Fruit fly (Drosophila melanogaster) whole organism, embryonic: Measurements from ENCODE around the gene hkb.

Source experiments
- Awh ChIP-seq: fragments of 200-800 bp; sonication (Bioruptor generic); IDR thresholded peaks from 2 replicates; pipeline ENCODE4, ENCODE4 v1.3.6; 2022; ENCODE audit warnings: missing biosample characterization, missing genetic modification characterization
- B-H1 ChIP-seq: fragments of 200-800 bp; sonication (Bioruptor generic); IDR thresholded peaks from 3 replicates; pipeline ENCODE4 v1.3.6; 2022; ENCODE audit warnings: missing biosample characterization, missing genetic modification characterization
- BtbVII ChIP-seq: fragments of 200-800 bp; sonication (Bioruptor generic); optimal IDR thresholded peaks from 3 replicates; lab custom pipeline; 2017; ENCODE audit warnings: missing biosample characterization, mild to moderate bottlenecking, missing genetic modification characterization
- CG10267 ChIP-seq: fragments of 200-800 bp; sonication (Bioruptor generic); optimal IDR thresholded peaks from 2 replicates; lab custom pipeline; 2018; ENCODE audit warnings: missing biosample characterization, mild to moderate bottlenecking, missing genetic modification characterization, moderate library complexity
- CG12299 ChIP-seq: fragments of 200-800 bp; sonication (Bioruptor generic); optimal IDR thresholded peaks from 2 replicates; lab custom pipeline; 2018; ENCODE audit warnings: missing biosample characterization, mild to moderate bottlenecking, missing genetic modification characterization
- CG16863 ChIP-seq: fragments of 200-800 bp; sonication (Bioruptor generic); optimal IDR thresholded peaks from 3 replicates; lab custom pipeline; 2016; ENCODE audit warnings: missing biosample characterization, missing genetic modification characterization
- CG17612 ChIP-seq: fragments of 200-800 bp; sonication (Bioruptor generic); IDR thresholded peaks from 2 replicates; pipeline ENCODE4 v1.3.6; 2022; ENCODE audit warnings: missing biosample characterization, missing genetic modification characterization
- CG18011 ChIP-seq: fragments of 200-800 bp; sonication (Bioruptor generic); optimal IDR thresholded peaks from 2 replicates; lab custom pipeline; 2017; ENCODE audit warnings: missing biosample characterization, missing genetic modification characterization, mild to moderate bottlenecking, moderate library complexity, missing genotype
- CG1832 ChIP-seq: fragments of 200-800 bp; sonication (Bioruptor generic); optimal IDR thresholded peaks from 2 replicates; lab custom pipeline; 2017; ENCODE audit warnings: missing biosample characterization, mild to moderate bottlenecking, missing genetic modification characterization, inconsistent platforms
- CG2120 ChIP-seq: fragments of 200-800 bp; sonication (Bioruptor generic); optimal IDR thresholded peaks from 3 replicates; lab custom pipeline; 2016; ENCODE audit warnings: missing biosample characterization, missing genetic modification characterization
- CG3281 ChIP-seq: fragments of 200-800 bp; sonication (Bioruptor generic); optimal IDR thresholded peaks from 3 replicates; lab custom pipeline; 2017; ENCODE audit warnings: missing biosample characterization, mild to moderate bottlenecking, missing genetic modification characterization
- CG5180 ChIP-seq: fragments of 200-800 bp; sonication (Bioruptor generic); optimal IDR thresholded peaks from 3 replicates; lab custom pipeline; 2017; ENCODE audit warnings: missing biosample characterization, missing genetic modification characterization, mild to moderate bottlenecking, moderate library complexity, missing genetic modification reagents
- CG6272 ChIP-seq: fragments of 200-800 bp; sonication (Bioruptor generic); IDR thresholded peaks from 2 replicates; pipeline ENCODE4 v1.3.6; 2022; ENCODE audit warnings: missing biosample characterization, missing genetic modification characterization
- CG6813 ChIP-seq: fragments of 200-800 bp; sonication (Bioruptor generic); optimal IDR thresholded peaks from 2 replicates; lab custom pipeline; 2017; ENCODE audit warnings: missing biosample characterization, missing genetic modification characterization, mild to moderate bottlenecking, moderate library complexity, missing genetic modification reagents
- CG9437 ChIP-seq: fragments of 200-800 bp; sonication (Bioruptor generic); optimal IDR thresholded peaks from 2 replicates; lab custom pipeline; 2018; ENCODE audit warnings: missing biosample characterization, mild to moderate bottlenecking, missing genetic modification characterization
- CG9609 ChIP-seq: fragments of 200-800 bp; sonication (Bioruptor generic); optimal IDR thresholded peaks from 3 replicates; lab custom pipeline; 2016; ENCODE audit warnings: missing biosample characterization, missing genetic modification characterization
- CG9876 ChIP-seq: fragments of 200-800 bp; sonication (Bioruptor generic); optimal IDR thresholded peaks from 2 replicates; lab custom pipeline; 2016; ENCODE audit warnings: missing biosample characterization, missing genetic modification characterization
- CkIIα-i1 ChIP-seq: fragments of 200-800 bp; sonication (Bioruptor generic); IDR thresholded peaks from 2 replicates; pipeline ENCODE4 v1.3.6; 2022; ENCODE audit warnings: missing biosample characterization, missing genetic modification characterization
- HmgZ ChIP-seq: fragments of 200-800 bp; sonication (Bioruptor generic); optimal IDR thresholded peaks from 2 replicates; lab custom pipeline; 2018; ENCODE audit warnings: missing biosample characterization, mild to moderate bottlenecking, missing genetic modification characterization
- Hr39 ChIP-seq: fragments of >200 bp; optimal IDR thresholded peaks from 2 replicates; lab custom pipeline; 2017
- NFAT ChIP-seq: fragments of 200-800 bp; sonication (Bioruptor generic); IDR thresholded peaks from 2 replicates; pipeline ENCODE4 v1.3.6; 2022; ENCODE audit warnings: missing biosample characterization, missing genetic modification characterization
- Nf-YC ChIP-seq: fragments of 200-800 bp; optimal IDR thresholded peaks from 3 replicates; lab custom pipeline; 2019; ENCODE audit warnings: missing biosample characterization, mild to moderate bottlenecking, missing genetic modification characterization, moderate library complexity
- Sry-δ ChIP-seq: fragments of 200-800 bp; sonication (Bioruptor generic); optimal IDR thresholded peaks from 2 replicates; lab custom pipeline; 2016; ENCODE audit warnings: missing biosample characterization, missing genetic modification characterization
- Taf1 ChIP-seq: fragments of 200-800 bp; sonication (Bioruptor generic); IDR thresholded peaks from 2 replicates; pipeline ENCODE4 v1.3.6; 2022; ENCODE audit warnings: missing biosample characterization, missing genetic modification characterization
- Xrp1 ChIP-seq: fragments of 200-800 bp; sonication (Bioruptor generic); IDR thresholded peaks from 2 replicates; pipeline ENCODE4 v1.3.6; 2022; ENCODE audit warnings: missing biosample characterization, missing genetic modification characterization
- amos ChIP-seq: fragments of 200-800 bp; sonication (Bioruptor generic); IDR thresholded peaks from 2 replicates; pipeline ENCODE4 v1.3.6; 2022; ENCODE audit warnings: missing biosample characterization, missing genetic modification characterization; ENCODE audit not compliant: partially characterized antibody
- ap ChIP-seq: fragments of 200-800 bp; sonication (Bioruptor generic); IDR thresholded peaks from 2 replicates; pipeline ENCODE4 v1.3.6; 2022; ENCODE audit warnings: missing biosample characterization, missing genetic modification characterization
- ase ChIP-seq: fragments of 200-800 bp; sonication (Bioruptor generic); IDR thresholded peaks from 3 replicates; pipeline ENCODE4 v1.3.6; 2022; ENCODE audit warnings: missing biosample characterization, missing genetic modification characterization
- bab2 ChIP-seq: fragments of 200-800 bp; sonication (Bioruptor generic); optimal IDR thresholded peaks from 2 replicates; lab custom pipeline; 2016; ENCODE audit warnings: missing biosample characterization, missing genetic modification characterization
- chinmo ChIP-seq: fragments of 200-800 bp; sonication (Bioruptor generic); IDR thresholded peaks from 4 replicates; pipeline ENCODE4 v1.3.6; 2022; ENCODE audit warnings: missing biosample characterization, missing genetic modification characterization; ENCODE audit not compliant: partially characterized antibody
- dimm ChIP-seq: fragments of 200-800 bp; sonication (Bioruptor generic); IDR thresholded peaks from 2 replicates; pipeline ENCODE4 v1.3.6; 2022; ENCODE audit warnings: missing biosample characterization, missing genetic modification characterization
- dmrt11E ChIP-seq: fragments of 200-800 bp; sonication (Bioruptor generic); optimal IDR thresholded peaks from 3 replicates; lab custom pipeline; 2018; ENCODE audit warnings: missing biosample characterization, mild to moderate bottlenecking, missing genetic modification characterization, moderate library complexity
- ems ChIP-seq: fragments of 200-800 bp; sonication (Bioruptor generic); optimal IDR thresholded peaks from 3 replicates; lab custom pipeline; 2016; ENCODE audit warnings: missing biosample characterization, missing genetic modification characterization
- grn ChIP-seq: fragments of 200-800 bp; sonication (Bioruptor generic); optimal IDR thresholded peaks from 3 replicates; lab custom pipeline; 2017; ENCODE audit warnings: missing biosample characterization, missing genetic modification characterization
- ham ChIP-seq: fragments of 200-800 bp; sonication (Bioruptor generic); IDR thresholded peaks from 2 replicates; pipeline ENCODE4 v1.3.6; 2022; ENCODE audit warnings: missing biosample characterization, missing genetic modification characterization
- jumu ChIP-seq: fragments of 200-800 bp; sonication (Bioruptor generic); optimal IDR thresholded peaks from 3 replicates; lab custom pipeline; 2016; ENCODE audit warnings: missing biosample characterization, missing genetic modification characterization
- lab ChIP-seq: fragments of 200-800 bp; sonication (Bioruptor generic); optimal IDR thresholded peaks from 3 replicates; lab custom pipeline; 2017; ENCODE audit warnings: missing biosample characterization, missing genetic modification characterization, mild to moderate bottlenecking, moderate library complexity, missing genetic modification reagents
- lbe ChIP-seq: fragments of 200-800 bp; sonication (Bioruptor generic); optimal IDR thresholded peaks from 2 replicates; lab custom pipeline; 2016; ENCODE audit warnings: missing biosample characterization, mild to moderate bottlenecking, missing genetic modification characterization
- lola ChIP-seq, 3 experiments: fragments of >200 bp in 2 of 3; fragments of 200-800 bp in 1 of 3; sonication (Bioruptor generic) in 1 of 3; optimal IDR thresholded peaks; 2 replicates each; lab custom pipeline; 2017 to 2019; ENCODE audit warnings: missing biosample characterization in 3 of 3, missing genetic modification characterization in 3 of 3, mild to moderate bottlenecking in 1 of 3, moderate library complexity in 1 of 3
- nom ChIP-seq: fragments of 200-800 bp; sonication (Bioruptor generic); optimal IDR thresholded peaks from 2 replicates; lab custom pipeline; 2017; ENCODE audit warnings: missing biosample characterization, missing genetic modification characterization, mild to moderate bottlenecking, moderate library complexity, missing genetic modification reagents
- pb ChIP-seq: fragments of 200-800 bp; sonication (Bioruptor generic); optimal IDR thresholded peaks from 3 replicates; lab custom pipeline; 2016; ENCODE audit warnings: missing biosample characterization, missing genetic modification characterization
- pum ChIP-seq: fragments of 200-800 bp; sonication (Bioruptor generic); optimal IDR thresholded peaks from 2 replicates; lab custom pipeline; 2016; ENCODE audit warnings: missing biosample characterization, missing genetic modification characterization
- pzg ChIP-seq: fragments of 200-800 bp; sonication (Bioruptor generic); optimal IDR thresholded peaks from 3 replicates; lab custom pipeline; 2018; ENCODE audit warnings: missing biosample characterization, mild to moderate bottlenecking, missing genetic modification characterization, moderate library complexity
- repo ChIP-seq: fragments of 200-800 bp; sonication (Bioruptor generic); optimal IDR thresholded peaks from 2 replicates; lab custom pipeline; 2016; ENCODE audit warnings: missing biosample characterization, missing genetic modification characterization
- rib ChIP-seq: fragments of 200-800 bp; sonication (Bioruptor generic); IDR thresholded peaks from 2 replicates; pipeline ENCODE4 v1.3.6; 2022; ENCODE audit warnings: missing biosample characterization, missing genetic modification characterization
- sens ChIP-seq: fragments of 200-800 bp; sonication (Bioruptor generic); peaks from one replicate; lab custom pipeline; 2016; ENCODE audit warnings: missing biosample characterization, missing genetic modification characterization
- tna ChIP-seq: fragments of 200-800 bp; sonication (Bioruptor generic); IDR thresholded peaks from 2 replicates; pipeline ENCODE4 v1.3.6; 2022; ENCODE audit warnings: missing biosample characterization, missing genetic modification characterization; ENCODE audit not compliant: partially characterized antibody
- ttk ChIP-seq: fragments of 200-800 bp; sonication (Bioruptor generic); IDR thresholded peaks from 2 replicates; pipeline ENCODE4 v2.1.2; 2022; ENCODE audit warnings: missing biosample characterization, missing genetic modification characterization

hkb gene

DNA sequence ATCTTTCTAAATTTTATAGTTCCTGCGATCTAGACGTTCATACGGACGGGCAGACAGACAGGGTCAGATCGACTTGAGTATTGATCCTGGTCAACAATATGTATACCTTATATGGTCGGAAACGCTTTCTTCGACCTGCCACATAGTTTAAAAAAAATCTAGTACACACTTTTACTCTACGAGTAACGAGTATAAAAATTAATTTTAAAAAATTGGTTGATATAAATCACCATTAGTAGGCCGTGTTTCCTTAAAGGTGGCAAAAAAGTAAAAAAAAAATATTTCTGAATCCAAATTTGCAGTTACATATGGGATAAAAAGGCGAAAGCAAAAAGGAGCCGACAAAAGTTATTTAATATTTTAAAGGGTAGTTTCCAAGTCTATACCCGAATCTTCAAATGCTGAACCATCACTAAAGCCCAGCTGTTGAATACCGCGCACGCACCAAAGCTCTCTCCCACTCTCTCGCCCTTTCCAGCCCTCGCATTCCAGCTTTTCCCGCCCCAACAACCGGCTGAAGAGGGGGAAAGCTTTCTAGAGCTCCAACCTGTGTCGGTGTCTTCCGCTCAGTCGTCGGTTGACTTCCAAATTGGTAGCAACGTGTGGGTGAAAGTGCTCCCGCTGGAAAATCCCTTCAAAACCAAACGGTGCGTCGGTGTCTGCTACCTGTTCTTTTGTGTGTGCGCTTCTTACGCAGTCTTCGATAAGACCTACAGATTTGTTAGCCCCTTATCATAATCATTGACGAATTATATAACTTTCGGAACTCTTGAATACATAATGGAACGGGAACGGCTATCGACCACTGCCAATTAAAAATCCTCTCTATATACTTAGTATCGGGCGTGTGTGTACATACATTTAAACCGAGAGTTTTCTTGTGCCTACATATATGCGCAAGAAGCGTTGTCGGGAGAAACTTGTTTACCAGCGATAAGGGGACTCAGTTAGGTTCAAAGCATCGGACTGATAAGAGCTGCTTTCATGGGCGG is 32.2 kb upstream of the hkb start, which contains the start of gene Sfxn1-3 (continued):
- TF ChIP-seq rib (GFP tag; lab: Robert Waterston, UW) (0 out of 2 replicates have a peak, but pooled peaks have one; percentile 51), ttk (GFP tag; lab: Robert Waterston, UW) (peak; percentile 55; the same call in 1 of the 2 replicates), Hr39 (no peak), sens (GFP tag; lab: Kevin White, UChicago) (peak; percentile 80), ap (GFP tag; lab: Robert Waterston, UW) (peak; percentile 54; the same call in 1 of the 2 replicates), dmrt11E (tag; lab: Kevin White, UChicago) (no peak), CG17612 (no peak), grn (GFP tag; lab: Kevin White, UChicago) (peak; percentile 80), BtbVII (GFP tag; lab: Kevin White, UChicago) (peak; percentile 83), lab (GFP tag; lab: Kevin White, UChicago) (peak; percentile 88), CG2120 (GFP tag; lab: Kevin White, UChicago) (peak; percentile 64), chinmo (0 out of 4 replicates have a peak, but pooled peaks have one; percentile 53), CG18011 (GFP tag; lab: Kevin White, UChicago) (no peak), ems (GFP tag; lab: Kevin White, UChicago) (peak; percentile 10), CG9437 (no peak), Xrp1 (GFP tag; lab: Robert Waterston, UW) (peak; percentile 32; the same call in 1 of the 2 replicates), CG10267 (no peak), HmgZ (tag; lab: Kevin White, UChicago) (peak; percentile 71), pzg (peak; percentile 49), CG9876 (GFP tag; lab: Kevin White, UChicago) (no peak), pum (peak; percentile 12), CG16863 (GFP tag; lab: Kevin White, UChicago) (peak; percentile 10), CG9609 (GFP tag; lab: Kevin White, UChicago) (no peak), pb (GFP tag; lab: Kevin White, UChicago) (peak; percentile 53), ase (GFP tag; lab: Robert Waterston, UW) (0 out of 3 replicates have a peak, but pooled peaks have one; percentile 40), dimm (GFP tag; lab: Robert Waterston, UW) (no peak), CG6813 (GFP tag; lab: Kevin White, UChicago) (peak; percentile 11), lola (GFP tag; optimal IDR thresholded peaks at IDR 0.05; lab: Kevin White, UChicago) (no peak), B-H1 (no peak), CG1832 (GFP tag; lab: Kevin White, UChicago) (no peak), CG3281 (GFP tag; lab: Kevin White, UChicago) (peak; percentile 35), CG5180 (GFP tag; lab: Kevin White, UChicago) (peak; percentile 72), CG12299 (peak; percentile 50), ham (no peak), NFAT (peak; percentile 70), Awh (GFP tag; lab: Robert Waterston, UW) (no peak; the same call in 1 of the 2 replicates), lbe (no peak), amos (GFP tag; lab: Robert Waterston, UW) (peak; percentile 47; the same call in 1 of the 2 replicates), Sry-δ (peak; percentile 78), tna (GFP tag; lab: Robert Waterston, UW) (peak; percentile 34; the same call in 1 of the 2 replicates), CG6272 (GFP tag; lab: Robert Waterston, UW) (no peak), jumu (GFP tag; lab: Kevin White, UChicago) (peak; percentile 33), Nf-YC (peak; percentile 56), CkIIα-i1 (no peak; the same call in 1 of the 2 replicates), Taf1 (GFP tag; lab: Robert Waterston, UW) (no peak), repo (no peak), nom (GFP tag; lab: Kevin White, UChicago) (peak; percentile 78), bab2 (GFP tag; lab: Kevin White, UChicago) (peak; percentile 5)
